Worm (Caenorhabditis elegans) whole organism, L2 larva: ENCODE measurements around the gene math-49.

ENCODE experiments used
- alr-1 ChIP-seq: fragments of 150-350 bp; optimal IDR thresholded peaks from 2 replicates; lab custom pipeline; 2014; ENCODE audit warnings: missing biosample characterization, missing genetic modification characterization
- aly-2 ChIP-seq: fragments of 150-350 bp; optimal IDR thresholded peaks from 2 replicates; lab custom pipeline; 2014; ENCODE audit warnings: missing biosample characterization, missing genetic modification characterization
- blmp-1 ChIP-seq: sonication (generic microtip); optimal IDR thresholded peaks from 2 replicates; lab custom pipeline; 2017; ENCODE audit warnings: missing genetic modification characterization, mild to moderate bottlenecking, missing compliant biosample characterization, antibody characterized with exemption, moderate library complexity; ENCODE audit not compliant: insufficient read depth
- ceh-16 ChIP-seq: fragments of 150-350 bp; optimal IDR thresholded peaks from 2 replicates; lab custom pipeline; 2014; ENCODE audit warnings: missing biosample characterization, missing genetic modification characterization
- egl-27 ChIP-seq: sonication (generic microtip); optimal IDR thresholded peaks from 3 replicates; lab custom pipeline; 2017; ENCODE audit warnings: missing biosample characterization, missing genetic modification reagents, missing genetic modification characterization
- elt-3 ChIP-seq: sonication (generic microtip); optimal IDR thresholded peaks from 2 replicates; lab custom pipeline; 2017; ENCODE audit warnings: missing biosample characterization, missing genetic modification characterization
- gmeb-1 ChIP-seq: fragments of 150-350 bp; optimal IDR thresholded peaks from 2 replicates; lab custom pipeline; 2014; ENCODE audit warnings: missing biosample characterization, missing genetic modification characterization
- lin-11 ChIP-seq: fragments of 150-350 bp; sonication (generic microtip); optimal IDR thresholded peaks from 2 replicates; lab custom pipeline; 2014; ENCODE audit warnings: missing biosample characterization, missing genetic modification characterization, inconsistent platforms, mixed read lengths
- lin-39 ChIP-seq: fragments of 150-350 bp; optimal IDR thresholded peaks from 2 replicates; lab custom pipeline; 2014; ENCODE audit warnings: missing biosample characterization, missing genetic modification reagents, missing genetic modification characterization
- snpc-4 ChIP-seq: fragments of 150-350 bp; optimal IDR thresholded peaks from 2 replicates; lab custom pipeline; 2014; ENCODE audit warnings: missing biosample characterization, missing genetic modification characterization
- unc-39 ChIP-seq: fragments of 150-350 bp; optimal IDR thresholded peaks from 2 replicates; lab custom pipeline; 2014; ENCODE audit warnings: missing biosample characterization, missing genetic modification characterization
- unc-55 ChIP-seq: fragments of 150-350 bp; sonication (generic microtip); optimal IDR thresholded peaks from 3 replicates; lab custom pipeline; 2014; ENCODE audit warnings: missing biosample characterization, missing genetic modification reagents, missing genetic modification characterization
- zag-1 ChIP-seq: fragments of 150-350 bp; optimal IDR thresholded peaks from 2 replicates; lab custom pipeline; 2014; ENCODE audit warnings: missing biosample characterization, missing genetic modification characterization
- ztf-4 ChIP-seq: fragments of 150-350 bp; optimal IDR thresholded peaks from 2 replicates; lab custom pipeline; 2014; ENCODE audit warnings: missing biosample characterization, missing genetic modification characterization

DNA sequence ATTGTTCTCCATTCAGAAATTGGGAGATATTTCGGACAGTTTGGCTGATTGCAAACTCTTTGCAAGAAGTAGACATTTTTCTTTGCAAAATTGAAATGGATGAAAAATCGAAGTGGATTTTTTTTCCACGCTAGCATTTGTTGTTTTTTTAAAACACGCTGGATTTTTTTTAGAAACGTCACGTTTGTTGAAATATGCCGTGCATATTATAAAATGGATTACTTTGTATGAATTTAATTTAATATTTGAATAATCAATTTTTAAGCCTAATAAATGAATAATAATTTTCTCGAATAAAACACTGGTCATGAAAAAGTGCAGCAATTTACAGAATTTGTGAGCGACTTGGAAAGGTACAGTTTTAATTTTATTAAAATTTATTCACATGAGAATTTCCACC is 10.4 kb downstream of the math-49 start, which contains the start of gene ZK250.14:
- no peak for TF ChIP-seq zag-1 (tag; lab: Kevin White, UChicago)
- TF ChIP-seq elt-3 (tag; lab: Kevin White, UChicago): no peak
- no peak for TF ChIP-seq blmp-1 (tag; lab: Kevin White, UChicago)
- TF ChIP-seq egl-27 (tag; lab: Kevin White, UChicago): no peak
- TF ChIP-seq aly-2 (tag; lab: Kevin White, UChicago): no peak
- TF ChIP-seq unc-39 (tag; lab: Kevin White, UChicago): no peak
- TF ChIP-seq alr-1: no peak
- TF ChIP-seq ztf-4 (tag; lab: Kevin White, UChicago): no peak
- no peak for TF ChIP-seq snpc-4 (tag; lab: Kevin White, UChicago)
- no peak for TF ChIP-seq lin-11 (tag; lab: Kevin White, UChicago)
- TF ChIP-seq ceh-16: no peak
- TF ChIP-seq unc-55: no peak
- TF ChIP-seq lin-39: no peak
- no peak for TF ChIP-seq gmeb-1 (tag; lab: Kevin White, UChicago)
